Worm (Caenorhabditis elegans): ENCODE data around the gene W02D7.5.

Gene W02D7.5

ce11 chrV:8288125-8288806 is 10.8 kb downstream of the W02D7.5 start:
- TF ChIP-seq hnd-1 (tag; optimal IDR thresholded peaks at IDR 0.05) (no peak), hmg-4 (GFP tag; optimal IDR thresholded peaks at IDR 0.05) (no peak), B0310.2 (tag; optimal IDR thresholded peaks at IDR 0.05) (no peak), tra-4 (tag; optimal IDR thresholded peaks at IDR 0.05) (no peak), scrt-1 (GFP tag; IDR thresholded peaks at IDR 0.05) (no peak), ceh-13 (GFP tag; optimal IDR thresholded peaks at IDR 0.05) (no peak), pes-1 (GFP tag; IDR thresholded peaks at IDR 0.05) (no peak), flt-1 (GFP tag; IDR thresholded peaks at IDR 0.05) (no peak), tbx-11 (GFP tag; IDR thresholded peaks at IDR 0.05) (no peak), F13C5.2 (tag; optimal IDR thresholded peaks at IDR 0.05) (no peak), hmbx-1 (tag; optimal IDR thresholded peaks at IDR 0.05) (no peak), ets-7 (tag; optimal IDR thresholded peaks at IDR 0.05) (no peak), ama-1 (optimal IDR thresholded peaks at IDR 0.05) (no peak), sea-1 (GFP tag; conservative IDR thresholded peaks at IDR 0.05) (no peak), ceh-36 (tag; optimal IDR thresholded peaks at IDR 0.05) (no peak)

- TF ChIP-seq ets-7 (tag; optimal IDR thresholded peaks at IDR 0.05), result no peak
- no peak for TF ChIP-seq pes-1 (GFP tag; IDR thresholded peaks at IDR 0.05)
- TF ChIP-seq aly-1 (tag; optimal IDR thresholded peaks at IDR 0.05), result no peak
- no peak for TF ChIP-seq ceh-13 (GFP tag; optimal IDR thresholded peaks at IDR 0.05)
- no peak for TF ChIP-seq tra-4 (tag; optimal IDR thresholded peaks at IDR 0.05)
- no peak for TF ChIP-seq sea-1 (GFP tag; conservative IDR thresholded peaks at IDR 0.05)
- TF ChIP-seq hmg-4 (GFP tag; optimal IDR thresholded peaks at IDR 0.05), result no peak
- no peak for TF ChIP-seq ceh-36 (tag; optimal IDR thresholded peaks at IDR 0.05)
- no peak for TF ChIP-seq ama-1 (optimal IDR thresholded peaks at IDR 0.05)
- no peak for TF ChIP-seq tbx-37 (GFP tag; conservative IDR thresholded peaks at IDR 0.05)
- no peak for TF ChIP-seq B0310.2 (tag; optimal IDR thresholded peaks at IDR 0.05)
- no peak for TF ChIP-seq hnd-1 (tag; optimal IDR thresholded peaks at IDR 0.05)
- no peak for TF ChIP-seq F13C5.2 (tag; optimal IDR thresholded peaks at IDR 0.05)
- no peak for TF ChIP-seq flt-1 (GFP tag; IDR thresholded peaks at IDR 0.05)
- no peak for TF ChIP-seq hmbx-1 (tag; optimal IDR thresholded peaks at IDR 0.05)
These were observed 13.6 kb downstream of the W02D7.5 start for ce11 chrV:8285455-8285854.

ce11 chrV:8284800-8285199 is 14.2 kb downstream of the W02D7.5 start, which contains the start of gene slc-17.5:
slc-17.5 (minus strand) TSS chrV:8284900.
- no peak for TF ChIP-seq ama-1 (optimal IDR thresholded peaks at IDR 0.05)
- no peak for TF ChIP-seq B0310.2 (tag; optimal IDR thresholded peaks at IDR 0.05)
- TF ChIP-seq scrt-1 (GFP tag; IDR thresholded peaks at IDR 0.05), result no peak
- TF ChIP-seq sea-1 (GFP tag; conservative IDR thresholded peaks at IDR 0.05), result no peak
- TF ChIP-seq ets-7 (tag; optimal IDR thresholded peaks at IDR 0.05), result no peak
- TF ChIP-seq tra-4 (tag; optimal IDR thresholded peaks at IDR 0.05), result no peak
- TF ChIP-seq tbx-11 (GFP tag; IDR thresholded peaks at IDR 0.05), result no peak
- no peak for TF ChIP-seq ceh-13 (GFP tag; optimal IDR thresholded peaks at IDR 0.05)
- no peak for TF ChIP-seq hnd-1 (tag; optimal IDR thresholded peaks at IDR 0.05)
- no peak for TF ChIP-seq pes-1 (GFP tag; IDR thresholded peaks at IDR 0.05)
- no peak for TF ChIP-seq aly-1 (tag; optimal IDR thresholded peaks at IDR 0.05)
- no peak for TF ChIP-seq hmg-4 (GFP tag; optimal IDR thresholded peaks at IDR 0.05)
- TF ChIP-seq hmbx-1 (tag; optimal IDR thresholded peaks at IDR 0.05), result no peak
- no peak for TF ChIP-seq ceh-36 (tag; optimal IDR thresholded peaks at IDR 0.05)
- no peak for TF ChIP-seq flt-1 (GFP tag; IDR thresholded peaks at IDR 0.05)
- TF ChIP-seq F13C5.2 (tag; optimal IDR thresholded peaks at IDR 0.05), result no peak
- TF ChIP-seq tbx-37 (GFP tag; conservative IDR thresholded peaks at IDR 0.05), result no peak

ce11 chrV:8282933-8283332 is 16.1 kb downstream of the W02D7.5 start:
- TF ChIP-seq tra-4 (tag; optimal IDR thresholded peaks at IDR 0.05) (no peak), scrt-1 (GFP tag; IDR thresholded peaks at IDR 0.05) (no peak), tbx-37 (GFP tag; conservative IDR thresholded peaks at IDR 0.05) (no peak), sea-1 (GFP tag; conservative IDR thresholded peaks at IDR 0.05) (no peak), ceh-13 (GFP tag; optimal IDR thresholded peaks at IDR 0.05) (no peak), ets-7 (tag; optimal IDR thresholded peaks at IDR 0.05) (no peak), F13C5.2 (tag; optimal IDR thresholded peaks at IDR 0.05) (no peak), ama-1 (optimal IDR thresholded peaks at IDR 0.05) (no peak), aly-1 (tag; optimal IDR thresholded peaks at IDR 0.05) (no peak), hmg-4 (GFP tag; optimal IDR thresholded peaks at IDR 0.05) (no peak), hmbx-1 (tag; optimal IDR thresholded peaks at IDR 0.05) (no peak), pes-1 (GFP tag; IDR thresholded peaks at IDR 0.05) (no peak), hnd-1 (tag; optimal IDR thresholded peaks at IDR 0.05) (no peak), ceh-36 (tag; optimal IDR thresholded peaks at IDR 0.05) (no peak), B0310.2 (tag; optimal IDR thresholded peaks at IDR 0.05) (no peak), flt-1 (GFP tag; IDR thresholded peaks at IDR 0.05) (no peak)

- TF ChIP-seq F13C5.2 (tag; optimal IDR thresholded peaks at IDR 0.05), result no peak
- no peak for TF ChIP-seq scrt-1 (GFP tag; IDR thresholded peaks at IDR 0.05)
- TF ChIP-seq aly-1 (tag; optimal IDR thresholded peaks at IDR 0.05), result no peak
- no peak for TF ChIP-seq sea-1 (GFP tag; conservative IDR thresholded peaks at IDR 0.05)
- no peak for TF ChIP-seq B0310.2 (tag; optimal IDR thresholded peaks at IDR 0.05)
- TF ChIP-seq ama-1 (optimal IDR thresholded peaks at IDR 0.05), result no peak
- TF ChIP-seq pes-1 (GFP tag; IDR thresholded peaks at IDR 0.05), result no peak
- TF ChIP-seq ets-7 (tag; optimal IDR thresholded peaks at IDR 0.05), result no peak
These were observed 17.4 kb downstream of the W02D7.5 start for ce11 chrV:8281646-8282045.

- no peak for TF ChIP-seq ets-7 (tag; optimal IDR thresholded peaks at IDR 0.05)
- TF ChIP-seq tbx-11 (GFP tag; IDR thresholded peaks at IDR 0.05), result no peak
- TF ChIP-seq pes-1 (GFP tag; IDR thresholded peaks at IDR 0.05), result no peak
- TF ChIP-seq sea-1 (GFP tag; conservative IDR thresholded peaks at IDR 0.05), result no peak
- no peak for TF ChIP-seq F13C5.2 (tag; optimal IDR thresholded peaks at IDR 0.05)
- TF ChIP-seq scrt-1 (GFP tag; IDR thresholded peaks at IDR 0.05), result no peak
- no peak for TF ChIP-seq aly-1 (tag; optimal IDR thresholded peaks at IDR 0.05)
These were observed 18.3 kb downstream of the W02D7.5 start, which contains the start of gene str-135 for ce11 chrV:8280770-8281169. str-135 (minus strand) TSS chrV:8280870.

- TF ChIP-seq sea-1 (GFP tag; conservative IDR thresholded peaks at IDR 0.05) (no peak), pes-1 (GFP tag; IDR thresholded peaks at IDR 0.05) (no peak), ets-7 (tag; optimal IDR thresholded peaks at IDR 0.05) (no peak), hmbx-1 (tag; optimal IDR thresholded peaks at IDR 0.05) (no peak), tbx-11 (GFP tag; IDR thresholded peaks at IDR 0.05) (no peak), tbx-37 (GFP tag; conservative IDR thresholded peaks at IDR 0.05) (no peak), ceh-13 (GFP tag; optimal IDR thresholded peaks at IDR 0.05) (no peak), B0310.2 (tag; optimal IDR thresholded peaks at IDR 0.05) (no peak), F13C5.2 (tag; optimal IDR thresholded peaks at IDR 0.05) (no peak), hnd-1 (tag; optimal IDR thresholded peaks at IDR 0.05) (no peak), aly-1 (tag; optimal IDR thresholded peaks at IDR 0.05) (no peak), flt-1 (GFP tag; IDR thresholded peaks at IDR 0.05) (no peak), ama-1 (optimal IDR thresholded peaks at IDR 0.05) (no peak), scrt-1 (GFP tag; IDR thresholded peaks at IDR 0.05) (no peak), ceh-36 (tag; optimal IDR thresholded peaks at IDR 0.05) (no peak)
These were observed 20.2 kb downstream of the W02D7.5 start, which contains the start of gene str-136 for ce11 chrV:8278830-8279229. str-136 (minus strand) TSS chrV:8278930.

All from whole organism, early embryonic.